Worm (Caenorhabditis elegans): ENCODE measurements around the gene set-13.

DNA sequence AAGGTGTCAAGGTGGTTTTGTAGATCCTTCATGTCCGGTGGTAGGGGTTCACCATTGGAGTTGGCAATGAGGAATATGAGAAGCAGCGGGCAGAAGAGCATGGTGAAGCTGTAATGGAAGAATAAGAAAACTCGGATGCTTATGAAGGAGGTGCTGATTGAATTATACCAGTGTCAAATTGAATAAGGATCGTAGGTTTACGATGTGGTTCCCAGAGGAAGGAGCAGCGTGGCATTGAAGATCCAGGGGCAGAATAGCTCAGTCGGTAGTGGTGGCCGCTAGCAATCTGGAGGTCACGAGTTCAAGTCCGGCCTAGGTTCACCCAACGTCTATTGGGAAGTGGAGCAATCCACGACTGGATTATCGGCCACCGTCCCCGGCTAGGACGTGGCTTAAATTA is 24.8 kb downstream of the set-13 start, which contains the start of gene Y110A2AL.6:
- no peak for TF ChIP-seq attf-5 (GFP tag; optimal IDR thresholded peaks at IDR 0.05)
- no peak for TF ChIP-seq atf-7 (tag; optimal IDR thresholded peaks at IDR 0.05)
- no peak for TF ChIP-seq snpc-4 (GFP tag; optimal IDR thresholded peaks at IDR 0.05)
- no peak for TF ChIP-seq snpc-4 (tag; optimal IDR thresholded peaks at IDR 0.05)
- no peak for TF ChIP-seq F39B2.1 (GFP tag; IDR thresholded peaks at IDR 0.05)
